Fruit fly (Drosophila melanogaster): ENCODE measurements around the gene CG9515.
A peak's percentile ranks its signal among the peaks of the same experiment; 100 is the strongest.

CG9515 gene

DNA sequence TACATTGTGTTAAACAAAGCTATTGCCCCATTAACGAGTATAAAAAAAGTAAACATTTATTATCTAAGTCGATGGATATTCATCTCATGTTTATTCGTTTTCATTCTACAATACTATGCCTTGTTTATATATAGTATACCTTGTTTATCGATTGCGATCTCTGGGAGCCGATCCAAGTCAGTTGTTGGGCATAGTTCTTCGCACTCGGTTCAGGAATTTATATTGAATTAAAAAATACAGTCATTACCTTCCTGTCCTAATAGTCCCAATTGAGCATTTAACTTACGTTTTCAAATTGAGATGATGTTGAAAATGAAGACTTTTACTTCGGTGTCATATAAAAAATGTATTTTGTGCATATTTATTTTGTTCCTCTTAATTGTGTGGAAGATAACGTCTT, 21.6 kb upstream of the CG9515 start, which contains the start of gene CG32984:
Gene CG32984, plus strand, starts transcription at position 301 of the 400 bp plus-strand sequence.
- TF ChIP-seq kay (GFP tag; ENCODE audit: borderline replicate concordance) = peak; percentile 37
- TF ChIP-seq CG33017 (tag; optimal IDR thresholded peaks at IDR 0.05) = no peak

- TF ChIP-seq bab1 (GFP tag; optimal IDR thresholded peaks at IDR 0.05) (no peak), CG11617 (GFP tag; optimal IDR thresholded peaks at IDR 0.05) (no peak), tj (GFP tag; optimal IDR thresholded peaks at IDR 0.05) (no peak), cnc (optimal IDR thresholded peaks at IDR 0.05) (no peak), Mnt (GFP tag; optimal IDR thresholded peaks at IDR 0.05) (no peak), kay (GFP tag; ENCODE audit: borderline replicate concordance) (no peak)
Observed at dm6 chr2L:8962254-8962653, 19.2 kb upstream of the CG9515 start, which contains the start of the genes CG9525 and CG32985. Gene CG9525 (minus strand): TSS chr2L:8962354. Gene CG32985 (plus strand): TSS chr2L:8962533.

- TF ChIP-seq cic (GFP tag; optimal IDR thresholded peaks at IDR 0.05) = peak; percentile 29
- peak; percentile 41 for TF ChIP-seq CG11617 (GFP tag; optimal IDR thresholded peaks at IDR 0.05)
- no peak for TF ChIP-seq Clk (GFP tag; optimal IDR thresholded peaks at IDR 0.05)
- no peak for TF ChIP-seq CG5204 (GFP tag; optimal IDR thresholded peaks at IDR 0.05)
- no peak for TF ChIP-seq Crg-1 (GFP tag; optimal IDR thresholded peaks at IDR 0.05)
- TF ChIP-seq tj (GFP tag; optimal IDR thresholded peaks at IDR 0.05) = peak; percentile 29
- no peak for TF ChIP-seq kay (GFP tag; ENCODE audit: borderline replicate concordance)
- no peak for TF ChIP-seq CG1620 (GFP tag; optimal IDR thresholded peaks at IDR 0.05)
- TF ChIP-seq CG7101 (tag; optimal IDR thresholded peaks at IDR 0.05) = peak; percentile 55
- TF ChIP-seq pad (GFP tag; optimal IDR thresholded peaks at IDR 0.05) = peak; percentile 43
- TF ChIP-seq CG14711 (tag; optimal IDR thresholded peaks at IDR 0.05) = peak; percentile 67
- TF ChIP-seq ovo (GFP tag; optimal IDR thresholded peaks at IDR 0.05) = no peak
- peak; percentile 29 for TF ChIP-seq Hr96 (GFP tag; optimal IDR thresholded peaks at IDR 0.05)
- peak; percentile 14 for TF ChIP-seq CG7045 (GFP tag; optimal IDR thresholded peaks at IDR 0.05)
- no peak for TF ChIP-seq bab1 (GFP tag; optimal IDR thresholded peaks at IDR 0.05)
- no peak for TF ChIP-seq cnc (optimal IDR thresholded peaks at IDR 0.05)
- TF ChIP-seq toe (GFP tag; optimal IDR thresholded peaks at IDR 0.05) = no peak
- TF ChIP-seq Mnt (GFP tag; optimal IDR thresholded peaks at IDR 0.05) = peak; percentile 39
- peak; percentile 43 for TF ChIP-seq CG33017 (tag; optimal IDR thresholded peaks at IDR 0.05)
- peak; percentile 33 for TF ChIP-seq CG12768 (GFP tag; optimal IDR thresholded peaks at IDR 0.05)
Observed at dm6 chr2L:8959001-8959461, 16.0 kb upstream of the CG9515 start, which contains the start of gene CG31886. Gene CG31886 (minus strand): TSS chr2L:8959051.

dm6 chr2L:8958046-8958497, 15.0 kb upstream of the CG9515 start:
- TF ChIP-seq CG1620 (GFP tag; optimal IDR thresholded peaks at IDR 0.05) (peak; percentile 52), pad (GFP tag; optimal IDR thresholded peaks at IDR 0.05) (peak; percentile 33), ovo (GFP tag; optimal IDR thresholded peaks at IDR 0.05) (peak; percentile 15), Crg-1 (GFP tag; optimal IDR thresholded peaks at IDR 0.05) (peak; percentile 43), CG33017 (tag; optimal IDR thresholded peaks at IDR 0.05) (peak; percentile 84), CG7101 (tag; optimal IDR thresholded peaks at IDR 0.05) (peak; percentile 87), toe (GFP tag; optimal IDR thresholded peaks at IDR 0.05) (peak; percentile 55), cnc (optimal IDR thresholded peaks at IDR 0.05) (no peak), CG14711 (tag; optimal IDR thresholded peaks at IDR 0.05) (peak; percentile 81), CG5204 (GFP tag; optimal IDR thresholded peaks at IDR 0.05) (peak; percentile 71), bab1 (GFP tag; optimal IDR thresholded peaks at IDR 0.05) (peak; percentile 81), CG7045 (GFP tag; optimal IDR thresholded peaks at IDR 0.05) (peak; percentile 60), kay (GFP tag; ENCODE audit: borderline replicate concordance) (peak; percentile 80), Mnt (GFP tag; optimal IDR thresholded peaks at IDR 0.05) (peak; percentile 23), tj (GFP tag; optimal IDR thresholded peaks at IDR 0.05) (peak; percentile 35), CG12768 (GFP tag; optimal IDR thresholded peaks at IDR 0.05) (peak; percentile 49), Clk (GFP tag; optimal IDR thresholded peaks at IDR 0.05) (peak; percentile 19), cic (GFP tag; optimal IDR thresholded peaks at IDR 0.05) (no peak), Hr96 (GFP tag; optimal IDR thresholded peaks at IDR 0.05) (peak; percentile 62), CG11617 (GFP tag; optimal IDR thresholded peaks at IDR 0.05) (peak; percentile 73)

DNA sequence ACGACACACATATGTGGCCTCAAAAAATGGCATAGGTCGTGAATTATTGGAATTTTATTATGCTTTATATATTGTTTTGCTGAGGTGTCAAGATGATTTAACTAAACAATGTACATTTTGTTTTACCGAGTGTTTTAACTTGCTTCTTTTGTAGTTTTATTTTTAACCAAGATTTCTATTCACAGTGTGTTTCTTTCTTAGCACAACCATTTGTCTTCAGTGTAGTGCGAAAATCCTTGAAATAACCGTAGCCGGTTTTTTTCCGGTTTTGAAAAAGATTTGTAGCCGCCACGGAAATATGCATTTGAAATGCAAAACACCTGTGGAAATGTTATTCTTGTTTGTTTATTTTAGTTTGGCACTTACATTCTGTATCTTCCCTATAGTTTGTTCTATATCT, 14.1 kb upstream of the CG9515 start:
- TF ChIP-seq CG33017 (tag; optimal IDR thresholded peaks at IDR 0.05) (no peak), CG7045 (GFP tag; optimal IDR thresholded peaks at IDR 0.05) (no peak), CG5204 (GFP tag; optimal IDR thresholded peaks at IDR 0.05) (no peak), CG14711 (tag; optimal IDR thresholded peaks at IDR 0.05) (no peak), kay (GFP tag; ENCODE audit: borderline replicate concordance) (no peak), tj (GFP tag; optimal IDR thresholded peaks at IDR 0.05) (no peak), ovo (GFP tag; optimal IDR thresholded peaks at IDR 0.05) (no peak), bab1 (GFP tag; optimal IDR thresholded peaks at IDR 0.05) (no peak), pad (GFP tag; optimal IDR thresholded peaks at IDR 0.05) (no peak), CG11617 (GFP tag; optimal IDR thresholded peaks at IDR 0.05) (no peak), Mnt (GFP tag; optimal IDR thresholded peaks at IDR 0.05) (no peak), Crg-1 (GFP tag; optimal IDR thresholded peaks at IDR 0.05) (no peak), cic (GFP tag; optimal IDR thresholded peaks at IDR 0.05) (no peak), Hr96 (GFP tag; optimal IDR thresholded peaks at IDR 0.05) (no peak), toe (GFP tag; optimal IDR thresholded peaks at IDR 0.05) (no peak)

DNA sequence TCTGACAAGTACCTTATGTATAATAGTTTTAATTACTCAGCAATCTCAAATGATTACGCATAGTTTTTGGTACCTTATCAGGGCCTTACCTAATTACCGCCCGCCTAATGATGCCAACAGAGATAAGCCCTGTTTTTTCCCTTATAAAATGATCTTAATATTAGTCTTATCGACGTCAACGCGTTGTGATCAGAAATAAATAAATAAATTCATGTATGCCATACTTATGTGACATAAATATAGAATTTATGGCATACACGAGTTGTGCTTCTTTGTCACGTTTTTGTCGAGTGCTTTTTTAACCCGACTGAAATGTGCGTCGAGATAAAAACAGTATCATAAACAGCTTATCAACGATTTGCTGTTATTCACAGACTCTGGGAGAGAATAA, 13.3 kb upstream of the CG9515 start:
- peak; percentile 18 for TF ChIP-seq kay (GFP tag; ENCODE audit: borderline replicate concordance)
- TF ChIP-seq CG1620 (GFP tag; optimal IDR thresholded peaks at IDR 0.05) = no peak

All from whole organism, adult.